Fruit fly (Drosophila melanogaster): Measurements from ENCODE around the gene loh.

Gene loh

DNA sequence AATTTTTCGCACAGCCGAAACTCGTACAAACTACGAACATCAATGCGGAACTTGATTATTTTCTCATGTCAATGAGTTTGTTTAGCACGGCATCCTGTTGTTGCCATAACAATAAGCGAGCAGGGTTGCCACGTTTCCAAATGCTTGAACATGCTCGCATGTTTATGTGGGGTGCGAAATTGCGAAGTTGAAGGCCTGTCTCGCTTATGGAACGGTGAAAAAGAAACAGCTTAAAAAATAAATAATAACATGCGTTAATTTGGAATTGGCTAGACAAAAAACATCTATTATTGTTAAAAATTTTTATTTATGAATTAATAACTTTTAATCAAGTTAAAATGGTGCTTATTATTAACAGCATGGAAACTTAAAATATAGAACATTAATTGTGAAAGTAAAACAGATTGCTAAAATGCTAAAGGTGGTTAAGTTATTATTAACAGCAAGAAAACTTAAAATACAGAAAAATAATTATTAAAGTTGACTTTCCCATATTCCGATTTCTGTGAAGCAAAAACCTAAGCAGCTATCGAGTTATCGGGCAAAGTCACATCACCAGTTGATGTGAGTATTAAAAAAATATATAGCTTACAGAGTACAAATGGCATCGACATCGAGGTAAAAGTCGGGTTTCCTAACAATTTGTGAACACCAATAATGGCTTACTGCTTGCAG, 11.4 kb upstream of the loh start, which contains the start of the genes Bug22 and TfIIB (continued):
- peak; percentile 51 for TF ChIP-seq CG4854 (GFP tag; optimal IDR thresholded peaks at IDR 0.05)
- TF ChIP-seq CG33557 (GFP tag; optimal IDR thresholded peaks at IDR 0.05) = peak; percentile 26
- TF ChIP-seq B-H1 (GFP tag; IDR thresholded peaks at IDR 0.05) = peak; percentile 43; the same call in 1 of the 3 replicates
- peak; percentile 83 for TF ChIP-seq HLH54F (GFP tag; optimal IDR thresholded peaks at IDR 0.05)
- TF ChIP-seq CG15269 (tag; optimal IDR thresholded peaks at IDR 0.05) = no peak
- TF ChIP-seq ken (GFP tag; IDR thresholded peaks at IDR 0.05) = peak; percentile 70; the same call in 2 of the 3 replicates
- peak; percentile 73 for TF ChIP-seq grau (tag; optimal IDR thresholded peaks at IDR 0.05)
- peak; percentile 67 for TF ChIP-seq tin (GFP tag; optimal IDR thresholded peaks at IDR 0.05)
- 0 out of 2 replicates have a peak, but pooled peaks have one; percentile 30 for TF ChIP-seq gsb (GFP tag; IDR thresholded peaks at IDR 0.05)
- TF ChIP-seq CG13624 (GFP tag; optimal IDR thresholded peaks at IDR 0.05) = peak; percentile 62
- peak; percentile 94 for TF ChIP-seq Med (GFP tag)
- peak; percentile 71; the same call in 1 of the 2 replicates for TF ChIP-seq CG17328 (GFP tag; IDR thresholded peaks at IDR 0.05)
- TF ChIP-seq repo (GFP tag; optimal IDR thresholded peaks at IDR 0.05) = no peak
- TF ChIP-seq al (GFP tag; IDR thresholded peaks at IDR 0.05) = no peak

DNA sequence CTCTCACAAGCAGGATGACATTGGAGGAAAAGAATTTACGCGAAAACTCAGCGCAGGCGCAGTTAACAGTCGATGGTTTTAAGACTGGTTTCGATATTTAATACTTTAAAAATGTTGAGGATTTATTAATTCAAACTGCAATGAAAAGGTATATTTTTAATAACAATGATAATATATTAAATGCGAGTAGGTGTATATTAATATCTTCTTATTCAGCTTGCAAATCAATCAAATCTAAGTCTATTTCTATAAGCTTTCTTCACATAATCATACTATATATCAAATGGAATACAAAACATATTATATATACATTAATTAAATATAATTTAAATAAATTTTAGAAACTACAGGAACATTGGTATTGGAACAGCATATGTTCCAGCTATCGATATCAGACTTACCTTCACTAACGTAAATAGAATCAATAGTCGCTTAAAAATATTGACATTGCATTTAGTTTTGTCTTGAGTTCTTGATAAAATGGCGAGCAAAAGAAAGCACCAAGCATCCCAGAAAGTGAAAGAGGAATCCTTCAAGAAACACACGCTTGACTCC, 6.7 kb upstream of the loh start, which contains the start of the genes TBC1D16 and holn1:
Gene TBC1D16 (minus strand): TSS at position 51 of the 555 bp plus-strand sequence.
Gene holn1 (plus strand): TSS at position 390 of the 555 bp plus-strand sequence.
- TF ChIP-seq gcm2 (GFP tag; optimal IDR thresholded peaks at IDR 0.05) (no peak), CG17829 (tag; optimal IDR thresholded peaks at IDR 0.05) (peak; percentile 12), CG16813 (GFP tag; IDR thresholded peaks at IDR 0.05; ENCODE audit: partially characterized antibody) (0 out of 3 replicates have a peak, but pooled peaks have one; percentile 13), sr (GFP tag; IDR thresholded peaks at IDR 0.05) (no peak), gsb-n (tag; optimal IDR thresholded peaks at IDR 0.05) (no peak), crp (GFP tag; optimal IDR thresholded peaks at IDR 0.05) (peak in 1 of 2 experiments; percentile 20), CG2712 (tag; optimal IDR thresholded peaks at IDR 0.05) (peak; percentile 30), CG13296 (GFP tag; optimal IDR thresholded peaks at IDR 0.05) (peak; percentile 41), zen (tag; optimal IDR thresholded peaks at IDR 0.05) (peak; percentile 1), E2f2 (GFP tag; IDR thresholded peaks at IDR 0.05) (0 out of 2 replicates have a peak, but pooled peaks have one; percentile 18), PHDP (tag; optimal IDR thresholded peaks at IDR 0.05) (peak; percentile 23), CG34224 (GFP tag; IDR thresholded peaks at IDR 0.05; ENCODE audit: partially characterized antibody) (peak; percentile 45; the same call in 2 of the 3 replicates), Nf-YC (tag; optimal IDR thresholded peaks at IDR 0.05) (peak; percentile 13), Drgx (GFP tag; IDR thresholded peaks at IDR 0.05) (no peak), BEAF-32 (GFP tag; optimal IDR thresholded peaks at IDR 0.05) (peak; percentile 60), Sox100B (GFP tag; optimal IDR thresholded peaks at IDR 0.05) (peak; percentile 31), TFAM (GFP tag; optimal IDR thresholded peaks at IDR 0.05) (no peak), CG18262 (tag; optimal IDR thresholded peaks at IDR 0.05) (peak; percentile 29), trem (tag; optimal IDR thresholded peaks at IDR 0.05) (peak; percentile 35), Eip74EF (GFP tag; optimal IDR thresholded peaks at IDR 0.05) (no peak), Xrp1 (GFP tag; IDR thresholded peaks at IDR 0.05) (0 out of 2 replicates have a peak, but pooled peaks have one; percentile 25), Dref (GFP tag; IDR thresholded peaks at IDR 0.05) (peak; percentile 54), stwl (tag; optimal IDR thresholded peaks at IDR 0.05) (peak; percentile 44), CG15696 (tag; optimal IDR thresholded peaks at IDR 0.05) (peak; percentile 29), vvl (GFP tag; IDR thresholded peaks at IDR 0.05) (no peak), gsb (GFP tag; IDR thresholded peaks at IDR 0.05) (no peak), CG18476 (GFP tag; optimal IDR thresholded peaks at IDR 0.05) (no peak), Doc3 (GFP tag; IDR thresholded peaks at IDR 0.05; ENCODE audit: partially characterized antibody) (peak; percentile 27; the same call in 1 of the 3 replicates), Meics (GFP tag; optimal IDR thresholded peaks at IDR 0.05) (no peak), Lpt (GFP tag; optimal IDR thresholded peaks at IDR 0.05) (no peak), onecut (GFP tag; IDR thresholded peaks at IDR 0.05) (peak; percentile 73), ewg (GFP tag; optimal IDR thresholded peaks at IDR 0.05) (peak; percentile 85), pfk (GFP tag; optimal IDR thresholded peaks at IDR 0.05) (peak; percentile 90), NC2α (GFP tag; optimal IDR thresholded peaks at IDR 0.05) (no peak)
